Fruit fly (Drosophila melanogaster) whole organism: ENCODE data around the gene Trax.

Source experiments
- Dll ChIP-seq: fragments of >200 bp; optimal IDR thresholded peaks from 2 replicates; lab custom pipeline; 2017
- psq ChIP-seq: fragments of >200 bp; optimal IDR thresholded peaks from 2 replicates; lab custom pipeline; 2017

dm6 chr3R:15342926-15343685, 18.4 kb upstream of the Trax start, which contains the start of gene Nagk:
- TF ChIP-seq psq (lab: Kevin White, UChicago) (no peak), Dll (lab: Kevin White, UChicago) (no peak)
